Worm (Caenorhabditis elegans) whole organism, L3 larva: ENCODE data around the gene srxa-11.

Source experiments
- ama-1 ChIP-seq: fragments of 150-350 bp; optimal IDR thresholded peaks from 2 replicates; lab custom pipeline; 2018
- fos-1 ChIP-seq: fragments of 150-350 bp; optimal IDR thresholded peaks from 2 replicates; lab custom pipeline; 2014; ENCODE audit warnings: missing biosample characterization, missing genetic modification characterization
- lin-39 ChIP-seq: fragments of 150-350 bp; optimal IDR thresholded peaks from 2 replicates; lab custom pipeline; 2018; ENCODE audit warnings: missing biosample characterization, missing genetic modification reagents, missing genetic modification characterization
- nfya-1 ChIP-seq: sonication (generic microtip); optimal IDR thresholded peaks from 2 replicates; lab custom pipeline; 2017; ENCODE audit warnings: missing genetic modification characterization, mild to moderate bottlenecking, missing compliant biosample characterization, antibody characterized with exemption, moderate library complexity; ENCODE audit not compliant: insufficient read depth
- nhr-12 ChIP-seq: fragments of 150-350 bp; optimal IDR thresholded peaks from 2 replicates; lab custom pipeline; 2014; ENCODE audit warnings: missing biosample characterization, missing genetic modification characterization
- nhr-76 ChIP-seq: fragments of 150-350 bp; sonication (generic microtip); optimal IDR thresholded peaks from 5 replicates; lab custom pipeline; 2014; ENCODE audit warnings: missing biosample characterization, missing genetic modification characterization
- tbx-2 ChIP-seq: sonication (generic microtip); optimal IDR thresholded peaks from 2 replicates; lab custom pipeline; 2016; ENCODE audit warnings: mild to moderate bottlenecking, missing genetic modification characterization, missing compliant biosample characterization

- no peak for TF ChIP-seq nhr-76 (tag; lab: Kevin White, UChicago)
- no peak for TF ChIP-seq fos-1 (tag; lab: Kevin White, UChicago)
- no peak for TF ChIP-seq lin-39
- TF ChIP-seq nfya-1 (tag; lab: Kevin White, UChicago) = no peak
- no peak for TF ChIP-seq tbx-2 (tag; lab: Kevin White, UChicago)
- no peak for TF ChIP-seq nhr-12 (tag; lab: Kevin White, UChicago)
- TF ChIP-seq ama-1 (lab: Kevin White, UChicago) = no peak
Measured at ce11 chrV:13936052-13936451, 12.1 kb downstream of the srxa-11 start.
